Worm (Caenorhabditis elegans) whole organism, L2 larva: ENCODE results near the gene T28D9.4.

Experiments
- C34F6.9 ChIP-seq: fragments of 150-350 bp; optimal IDR thresholded peaks from 2 replicates; lab custom pipeline; 2014; ENCODE audit warnings: missing biosample characterization, missing genetic modification characterization
- F13H6.1 ChIP-seq: sonication (generic microtip); optimal IDR thresholded peaks from 2 replicates; lab custom pipeline; 2016; ENCODE audit warnings: missing genetic modification characterization, missing compliant biosample characterization
- alr-1 ChIP-seq: fragments of 150-350 bp; optimal IDR thresholded peaks from 2 replicates; lab custom pipeline; 2014; ENCODE audit warnings: missing biosample characterization, missing genetic modification characterization
- ama-1 ChIP-seq: fragments of 150-350 bp; optimal IDR thresholded peaks from 2 replicates; lab custom pipeline; 2018; ENCODE audit warnings: inconsistent platforms
- blmp-1 ChIP-seq: sonication (generic microtip); optimal IDR thresholded peaks from 2 replicates; lab custom pipeline; 2017; ENCODE audit warnings: missing genetic modification characterization, mild to moderate bottlenecking, missing compliant biosample characterization, antibody characterized with exemption, moderate library complexity; ENCODE audit not compliant: insufficient read depth
- ceh-16 ChIP-seq: fragments of 150-350 bp; optimal IDR thresholded peaks from 2 replicates; lab custom pipeline; 2014; ENCODE audit warnings: missing biosample characterization, missing genetic modification characterization
- ceh-82 ChIP-seq: fragments of 150-350 bp; optimal IDR thresholded peaks from 2 replicates; lab custom pipeline; 2014; ENCODE audit warnings: missing biosample characterization, missing genetic modification characterization
- crh-2 ChIP-seq: sonication (generic microtip); optimal IDR thresholded peaks from 2 replicates; lab custom pipeline; 2017; ENCODE audit warnings: missing biosample characterization, missing genetic modification characterization
- dmd-4 ChIP-seq: sonication (generic microtip); optimal IDR thresholded peaks from 2 replicates; lab custom pipeline; 2017; ENCODE audit warnings: missing biosample characterization, missing genetic modification characterization
- egl-27 ChIP-seq: sonication (generic microtip); optimal IDR thresholded peaks from 3 replicates; lab custom pipeline; 2017; ENCODE audit warnings: missing biosample characterization, missing genetic modification reagents, missing genetic modification characterization
- elt-3 ChIP-seq: sonication (generic microtip); optimal IDR thresholded peaks from 2 replicates; lab custom pipeline; 2017; ENCODE audit warnings: missing biosample characterization, missing genetic modification characterization
- fos-1 ChIP-seq: fragments of 150-350 bp; optimal IDR thresholded peaks from 2 replicates; lab custom pipeline; 2014; ENCODE audit warnings: missing biosample characterization, missing genetic modification characterization
- gmeb-1 ChIP-seq: fragments of 150-350 bp; optimal IDR thresholded peaks from 2 replicates; lab custom pipeline; 2014; ENCODE audit warnings: missing biosample characterization, missing genetic modification characterization
- lin-11 ChIP-seq: fragments of 150-350 bp; sonication (generic microtip); optimal IDR thresholded peaks from 2 replicates; lab custom pipeline; 2014; ENCODE audit warnings: missing biosample characterization, missing genetic modification characterization, inconsistent platforms, mixed read lengths
- lin-13 ChIP-seq: fragments of 150-350 bp; optimal IDR thresholded peaks from 2 replicates; lab custom pipeline; 2014; ENCODE audit warnings: missing biosample characterization, missing genetic modification reagents, missing genetic modification characterization
- lin-39 ChIP-seq: fragments of 150-350 bp; optimal IDR thresholded peaks from 2 replicates; lab custom pipeline; 2014; ENCODE audit warnings: missing biosample characterization, missing genetic modification reagents, missing genetic modification characterization
- lsy-2 ChIP-seq, 2 experiments: fragments of 150-350 bp in 1 of 2; sonication (generic microtip) in 1 of 2; optimal IDR thresholded peaks; 2 replicates each; lab custom pipeline; 2014 to 2017; ENCODE audit warnings: missing biosample characterization in 2 of 2, missing genetic modification characterization in 2 of 2
- mab-5 ChIP-seq: fragments of 150-350 bp; optimal IDR thresholded peaks from 2 replicates; lab custom pipeline; 2014; ENCODE audit warnings: missing biosample characterization, missing genetic modification characterization
- mdl-1 ChIP-seq, 2 experiments: fragments of 150-350 bp in 1 of 2; sonication (generic microtip) in 1 of 2; optimal IDR thresholded peaks; 2 replicates each; lab custom pipeline; 2017; ENCODE audit warnings: missing biosample characterization in 2 of 2, missing genetic modification characterization in 2 of 2
- nhr-10 ChIP-seq: sonication (generic microtip); optimal IDR thresholded peaks from 2 replicates; lab custom pipeline; 2017; ENCODE audit warnings: missing biosample characterization, missing genetic modification characterization
- nhr-11 ChIP-seq: fragments of 150-350 bp; optimal IDR thresholded peaks from 2 replicates; lab custom pipeline; 2014; ENCODE audit warnings: missing biosample characterization, missing genetic modification characterization
- nhr-129 ChIP-seq: fragments of 150-350 bp; optimal IDR thresholded peaks from 2 replicates; lab custom pipeline; 2014; ENCODE audit warnings: missing biosample characterization, missing genetic modification characterization
- nhr-21 ChIP-seq: fragments of 150-350 bp; optimal IDR thresholded peaks from 2 replicates; lab custom pipeline; 2014; ENCODE audit warnings: missing biosample characterization, missing genetic modification characterization
- nhr-23 ChIP-seq: fragments of 150-350 bp; optimal IDR thresholded peaks from 2 replicates; lab custom pipeline; 2014; ENCODE audit warnings: missing biosample characterization, missing genetic modification reagents, missing genetic modification characterization
- nhr-237 ChIP-seq: fragments of 150-350 bp; optimal IDR thresholded peaks from 2 replicates; lab custom pipeline; 2014; ENCODE audit warnings: missing biosample characterization, missing genetic modification characterization
- nhr-25 ChIP-seq: fragments of 150-350 bp; sonication (generic microtip); optimal IDR thresholded peaks from 3 replicates; lab custom pipeline; 2014; ENCODE audit warnings: missing biosample characterization, missing genetic modification characterization
- skn-1 ChIP-seq: sonication (generic microtip); optimal IDR thresholded peaks from 2 replicates; lab custom pipeline; 2017; ENCODE audit warnings: missing biosample characterization, missing genetic modification characterization
- sma-3 ChIP-seq: sonication (generic microtip); optimal IDR thresholded peaks from 2 replicates; lab custom pipeline; 2016; ENCODE audit warnings: missing genetic modification reagents, missing genetic modification characterization, missing compliant biosample characterization
- sma-9 ChIP-seq, 2 experiments: fragments of 150-350 bp in 1 of 2; sonication (generic microtip) in 1 of 2; optimal IDR thresholded peaks; 2 replicates each; lab custom pipeline; 2014 to 2016; ENCODE audit warnings: missing genetic modification characterization in 2 of 2, mild to moderate bottlenecking in 1 of 2, missing biosample characterization in 1 of 2, missing compliant biosample characterization in 1 of 2, missing genetic modification reagents in 1 of 2, moderate library complexity in 1 of 2
- snpc-4 ChIP-seq: fragments of 150-350 bp; optimal IDR thresholded peaks from 2 replicates; lab custom pipeline; 2014; ENCODE audit warnings: missing biosample characterization, missing genetic modification characterization
- unc-55 ChIP-seq: fragments of 150-350 bp; sonication (generic microtip); optimal IDR thresholded peaks from 3 replicates; lab custom pipeline; 2014; ENCODE audit warnings: missing biosample characterization, missing genetic modification reagents, missing genetic modification characterization
- unc-62 ChIP-seq: fragments of 150-350 bp; optimal IDR thresholded peaks from 2 replicates; lab custom pipeline; 2014; ENCODE audit warnings: missing biosample characterization, missing genetic modification reagents, missing genetic modification characterization
- zag-1 ChIP-seq: fragments of 150-350 bp; optimal IDR thresholded peaks from 2 replicates; lab custom pipeline; 2014; ENCODE audit warnings: missing biosample characterization, missing genetic modification characterization
- ztf-11 ChIP-seq: sonication (generic microtip); optimal IDR thresholded peaks from 2 replicates; lab custom pipeline; 2017; ENCODE audit warnings: missing biosample characterization, missing genetic modification characterization
- ztf-4 ChIP-seq: fragments of 150-350 bp; optimal IDR thresholded peaks from 2 replicates; lab custom pipeline; 2014; ENCODE audit warnings: missing biosample characterization, missing genetic modification characterization

The T28D9.4 gene

DNA sequence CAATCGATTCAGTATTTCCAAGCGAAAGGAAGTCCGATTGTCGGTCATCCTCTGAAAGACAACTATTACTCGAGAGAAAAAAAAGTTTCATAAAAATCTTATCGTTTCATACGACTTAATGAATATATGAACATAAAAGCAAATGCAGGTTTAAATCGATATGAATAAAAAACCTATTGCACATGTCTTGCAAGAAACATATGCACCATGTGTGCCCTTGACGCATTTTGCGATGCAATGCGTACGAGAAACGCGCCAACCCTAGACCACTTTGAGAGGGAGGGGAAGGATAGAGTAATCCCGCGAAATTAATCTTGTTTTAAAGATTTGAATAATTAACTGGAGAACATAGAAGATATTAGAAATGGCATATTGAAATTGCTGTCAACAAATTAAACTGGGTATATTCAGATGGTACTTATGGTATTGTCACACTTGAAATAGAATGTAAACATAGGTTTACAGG, 23.4 kb upstream of the T28D9.4 start, which contains the start of gene atg-16.2 (continued):
- TF ChIP-seq alr-1 (tag; lab: Kevin White, UChicago), result no peak
- no peak for TF ChIP-seq ztf-11 (tag; lab: Kevin White, UChicago)
- TF ChIP-seq ztf-4 (tag; lab: Kevin White, UChicago), result no peak
- TF ChIP-seq gmeb-1 (tag; lab: Kevin White, UChicago), result no peak
- TF ChIP-seq zag-1 (tag; lab: Kevin White, UChicago), result no peak
- no peak for TF ChIP-seq nhr-10 (tag; lab: Kevin White, UChicago)
- TF ChIP-seq lin-39 (tag; lab: Kevin White, UChicago), result no peak
- peak in 1 of 2 experiments; percentile 76 for TF ChIP-seq lsy-2 (tag; optimal IDR thresholded peaks at IDR 0.05; lab: Kevin White, UChicago)
- no peak for TF ChIP-seq ceh-82 (tag; lab: Kevin White, UChicago)
- no peak for TF ChIP-seq egl-27 (tag; lab: Kevin White, UChicago)

DNA sequence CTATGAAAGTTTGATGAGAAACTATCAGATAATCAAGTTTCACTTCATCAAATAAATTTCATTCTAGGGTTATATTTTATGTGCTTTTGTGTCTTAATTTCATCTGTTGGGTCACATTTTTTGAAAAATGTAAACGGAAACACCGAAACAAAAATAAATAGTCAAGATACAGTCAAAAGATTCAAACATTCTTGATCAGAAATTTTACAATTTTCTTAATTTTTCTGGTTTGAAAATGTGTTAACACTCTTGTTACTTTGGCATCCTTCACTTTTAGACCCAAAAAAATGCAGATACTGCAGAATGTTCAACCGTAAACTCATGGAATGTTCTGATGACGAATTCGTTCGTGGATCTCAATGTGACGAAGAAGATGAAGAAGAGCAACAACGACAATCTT, 22.1 kb upstream of the T28D9.4 start, which contains the start of gene aptf-1:
Gene aptf-1 (plus strand): TSS at position 301 of the 400 bp plus-strand sequence.
- TF ChIP-seq unc-55 (GFP tag; lab: Kevin White, UChicago), result no peak
- no peak for TF ChIP-seq nhr-129 (tag; lab: Kevin White, UChicago)
- TF ChIP-seq sma-3 (GFP tag; lab: Kevin White, UChicago), result no peak
- TF ChIP-seq crh-2 (tag; lab: Kevin White, UChicago), result no peak
- no peak for TF ChIP-seq nhr-21 (tag; lab: Kevin White, UChicago)
- TF ChIP-seq nhr-10 (tag; lab: Kevin White, UChicago), result no peak
- no peak for TF ChIP-seq gmeb-1 (tag; lab: Kevin White, UChicago)

DNA sequence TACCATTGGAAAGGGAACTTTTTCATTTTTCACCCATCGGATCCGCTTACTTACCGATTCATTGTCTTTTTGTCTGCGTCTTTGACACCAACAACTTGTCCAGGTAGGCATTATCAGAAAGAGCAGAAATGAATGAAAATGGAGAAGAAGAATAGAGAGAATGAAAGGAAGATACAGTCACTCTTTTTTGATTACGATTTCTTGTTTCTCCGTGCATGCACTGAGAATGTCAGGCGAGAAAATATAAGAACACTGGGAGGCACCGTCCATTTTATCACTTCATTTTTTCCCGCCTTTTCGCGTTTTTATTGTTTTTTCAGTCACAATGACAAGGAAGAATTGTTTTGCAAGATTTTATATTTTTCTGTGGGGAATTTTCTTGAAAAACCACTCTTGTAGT, 7.4 kb upstream of the T28D9.4 start:
- peak; percentile 56 for TF ChIP-seq fos-1 (tag; lab: Kevin White, UChicago)
- TF ChIP-seq sma-9 (GFP tag; optimal IDR thresholded peaks at IDR 0.05; lab: Kevin White, UChicago), result no peak
- no peak for TF ChIP-seq sma-9 (tag; optimal IDR thresholded peaks at IDR 0.05; lab: Kevin White, UChicago)
- TF ChIP-seq nhr-129 (tag; lab: Kevin White, UChicago), result no peak
- TF ChIP-seq, all 48 proteins: peak for 1

DNA sequence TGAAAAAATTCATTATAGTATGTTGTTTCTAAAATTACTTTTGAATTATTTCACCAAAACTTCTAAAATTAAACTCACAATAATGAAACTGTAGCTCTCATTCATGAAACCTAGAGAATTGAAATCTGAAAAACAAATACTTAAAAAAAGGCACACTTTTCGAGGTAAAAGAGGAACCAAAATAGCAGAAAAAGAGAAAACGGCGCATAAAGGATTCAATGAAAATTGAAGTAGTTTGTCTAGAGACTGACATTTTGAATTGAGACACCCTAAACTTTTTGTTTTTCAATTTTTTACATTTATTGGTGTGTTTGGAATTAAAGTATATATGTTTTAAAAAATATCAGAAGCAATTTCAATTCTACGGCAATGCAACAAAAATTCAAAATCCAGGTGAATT, 5.8 kb upstream of the T28D9.4 start, which contains the start of gene dgk-5:
Gene dgk-5 (minus strand): TSS at position 101 of the 400 bp plus-strand sequence.
- TF ChIP-seq mab-5 (tag; lab: Kevin White, UChicago) (no peak), ztf-11 (tag; lab: Kevin White, UChicago) (no peak), dmd-4 (tag; lab: Kevin White, UChicago) (no peak), ceh-16 (no peak), nhr-10 (tag; lab: Kevin White, UChicago) (no peak), lin-11 (tag; lab: Kevin White, UChicago) (no peak), ama-1 (lab: Kevin White, UChicago) (no peak), lin-13 (GFP tag; lab: Kevin White, UChicago) (no peak), C34F6.9 (tag; lab: Kevin White, UChicago) (no peak)

DNA sequence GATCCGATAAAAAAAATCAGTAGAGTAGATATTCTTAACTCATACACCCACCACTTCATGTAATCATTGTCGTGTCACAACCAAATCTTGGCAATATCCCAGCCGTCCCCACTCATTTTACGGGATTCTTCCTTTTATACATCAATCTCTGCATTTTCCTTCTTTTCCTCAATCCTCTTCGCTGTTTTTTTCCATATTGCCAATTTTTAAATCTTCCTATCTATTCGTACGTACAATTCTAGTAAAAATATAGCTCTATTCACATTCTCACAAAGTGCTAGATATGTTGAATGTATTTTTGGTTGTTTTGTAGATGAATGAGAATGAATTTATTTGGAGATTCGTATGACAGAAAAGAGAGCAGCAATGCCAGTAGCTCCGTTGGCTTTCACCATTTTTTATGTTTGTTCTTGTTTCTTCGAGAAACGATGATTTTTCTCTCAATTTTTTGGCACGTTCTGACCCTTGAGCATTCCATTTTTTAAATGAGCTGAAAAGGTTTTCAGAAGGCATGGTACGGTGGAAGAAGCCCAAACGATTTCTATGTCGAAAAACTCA, 1.5 kb upstream of the T28D9.4 start, which contains the start of gene T28D9.16:
Gene T28D9.16 (plus strand): TSS at position 508 of the 558 bp plus-strand sequence.
- TF ChIP-seq ceh-16, result no peak
- TF ChIP-seq, all 48 proteins: peak for 0

DNA sequence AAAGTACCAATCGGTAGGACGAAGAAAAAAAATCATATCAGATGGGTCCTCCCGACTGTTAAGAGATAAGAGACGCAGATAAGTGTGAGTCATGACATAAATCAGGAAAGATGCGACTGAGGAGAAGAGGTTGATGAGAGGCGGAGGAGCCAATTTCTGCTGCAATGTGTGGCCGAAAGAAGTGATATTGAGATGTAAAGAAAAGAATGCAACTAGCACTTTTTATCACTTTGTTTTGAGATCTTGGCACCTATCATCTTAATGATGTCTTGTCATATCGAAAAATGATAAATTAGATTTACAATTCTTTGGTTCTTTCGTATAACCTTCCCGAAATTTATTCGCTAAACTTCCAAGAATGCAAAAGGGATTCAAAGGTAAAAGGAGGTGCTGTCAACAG, 5.3 kb downstream of the T28D9.4 start, which contains the start of gene del-10:
Gene del-10 (minus strand): TSS at position 24 of the 400 bp plus-strand sequence.
- peak; percentile 27 for TF ChIP-seq sma-9 (GFP tag; optimal IDR thresholded peaks at IDR 0.05; lab: Kevin White, UChicago)
- TF ChIP-seq sma-9 (tag; optimal IDR thresholded peaks at IDR 0.05; lab: Kevin White, UChicago), result no peak
- peak; percentile 0 for TF ChIP-seq F13H6.1 (tag; lab: Kevin White, UChicago)
- no peak for TF ChIP-seq mdl-1 (tag; optimal IDR thresholded peaks at IDR 0.05; lab: Kevin White, UChicago)
- TF ChIP-seq nhr-23 (tag; lab: Kevin White, UChicago), result no peak
- TF ChIP-seq, all 48 proteins: peak for 2

DNA sequence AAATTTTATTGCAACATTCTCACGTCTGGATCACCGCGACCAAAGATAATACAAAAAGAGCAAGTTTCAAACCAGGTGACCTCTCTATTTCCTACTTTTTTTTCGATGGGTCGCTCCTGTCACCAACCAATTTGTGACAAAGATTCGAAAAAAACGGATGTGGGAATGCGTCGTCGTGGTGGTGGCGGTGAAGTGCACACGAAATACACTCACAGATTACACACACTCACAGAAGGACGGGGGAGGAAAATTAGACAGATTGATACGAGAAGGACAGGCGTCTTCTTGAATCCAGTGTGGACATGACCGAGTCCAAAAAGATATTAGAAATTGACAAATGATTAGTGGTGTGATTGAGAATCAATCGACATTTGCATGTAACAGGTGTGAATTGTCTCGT, 6.0 kb downstream of the T28D9.4 start:
- TF ChIP-seq nhr-11 (tag; lab: Kevin White, UChicago) (no peak), nhr-25 (tag; lab: Kevin White, UChicago) (no peak), nhr-23 (tag; lab: Kevin White, UChicago) (no peak), elt-3 (tag; lab: Kevin White, UChicago) (no peak), ama-1 (lab: Kevin White, UChicago) (no peak), skn-1 (tag; lab: Kevin White, UChicago) (no peak), zag-1 (tag; lab: Kevin White, UChicago) (no peak), nhr-21 (tag; lab: Kevin White, UChicago) (no peak), snpc-4 (no peak), nhr-237 (tag; lab: Kevin White, UChicago) (no peak), F13H6.1 (tag; lab: Kevin White, UChicago) (no peak), unc-62 (no peak), blmp-1 (tag; lab: Kevin White, UChicago) (no peak), C34F6.9 (tag; lab: Kevin White, UChicago) (no peak)
